Worm (Caenorhabditis elegans) whole organism, young adult: ENCODE measurements around the gene R74.8.

Experiments
- B0019.2 ChIP-seq: fragments of 200-800 bp; sonication (Bioruptor generic); conservative IDR thresholded peaks from 2 replicates; pipeline ENCODE4 v1.3.6; 2022; ENCODE audit warnings: missing genetic modification reagents, missing genetic modification characterization, missing compliant biosample characterization
- B0336.3 ChIP-seq: fragments of 200-800 bp; sonication (Bioruptor generic); IDR thresholded peaks from 2 replicates; pipeline ENCODE4 v1.3.6; 2022; ENCODE audit warnings: missing genetic modification characterization, missing compliant biosample characterization
- D2030.7 ChIP-seq: fragments of 200-800 bp; sonication (Bioruptor generic); IDR thresholded peaks from 2 replicates; pipeline ENCODE4 v1.3.6; 2022; ENCODE audit warnings: missing genetic modification reagents, missing genetic modification characterization, missing compliant biosample characterization
- F22D6.2 ChIP-seq: sonication (generic microtip); optimal IDR thresholded peaks from 2 replicates; lab custom pipeline; 2016; ENCODE audit warnings: mild to moderate bottlenecking, missing genetic modification characterization, missing compliant biosample characterization
- F23B12.7 ChIP-seq: sonication (generic microtip); optimal IDR thresholded peaks from 2 replicates; lab custom pipeline; 2017; ENCODE audit warnings: missing genetic modification characterization, mild to moderate bottlenecking, missing compliant biosample characterization, antibody characterized with exemption, moderate library complexity; ENCODE audit not compliant: insufficient read depth
- F33H1.4 ChIP-seq: fragments of 200-800 bp; sonication (Bioruptor generic); IDR thresholded peaks from 2 replicates; pipeline ENCODE4 v1.3.6; 2022; ENCODE audit warnings: missing genetic modification reagents, missing genetic modification characterization, missing compliant biosample characterization
- F37B4.10 ChIP-seq: fragments of 200-800 bp; sonication (Bioruptor generic); IDR thresholded peaks from 2 replicates; pipeline ENCODE4 v1.3.6; 2022; ENCODE audit warnings: missing genetic modification characterization, missing compliant biosample characterization
- K11D2.4 ChIP-seq: fragments of 200-800 bp; sonication (Bioruptor generic); IDR thresholded peaks from 2 replicates; pipeline ENCODE4 v1.3.6; 2022; ENCODE audit warnings: missing genetic modification reagents, missing genetic modification characterization, missing compliant biosample characterization
- T07F8.4 ChIP-seq: sonication (generic microtip); optimal IDR thresholded peaks from 2 replicates; lab custom pipeline; 2016; ENCODE audit warnings: mild to moderate bottlenecking, missing genetic modification characterization, moderate library complexity, missing compliant biosample characterization
- T26A5.8 ChIP-seq: sonication (generic microtip); optimal IDR thresholded peaks from 2 replicates; lab custom pipeline; 2016; ENCODE audit warnings: missing genetic modification characterization, missing compliant biosample characterization
- Y53F4B.3 ChIP-seq: fragments of 200-800 bp; sonication (Bioruptor generic); IDR thresholded peaks from 2 replicates; pipeline ENCODE4 v1.3.6; 2022; ENCODE audit warnings: missing genetic modification reagents, missing genetic modification characterization, missing compliant biosample characterization
- Y67H2A.10 ChIP-seq: fragments of 200-800 bp; sonication (Bioruptor generic); conservative IDR thresholded peaks from 2 replicates; pipeline ENCODE4 v1.3.6; 2022; ENCODE audit warnings: missing genetic modification reagents, missing genetic modification characterization, missing compliant biosample characterization
- aptf-2 ChIP-seq: fragments of 200-800 bp; sonication (Bioruptor generic); conservative IDR thresholded peaks from 2 replicates; pipeline ENCODE4 v1.3.6; 2022; ENCODE audit warnings: missing genetic modification reagents, missing genetic modification characterization, missing compliant biosample characterization
- aptf-3 ChIP-seq: fragments of 200-800 bp; sonication (Bioruptor generic); IDR thresholded peaks from 2 replicates; pipeline ENCODE4 v1.3.6; 2022; ENCODE audit warnings: missing genetic modification characterization, missing compliant biosample characterization
- ceh-27 ChIP-seq: fragments of 200-800 bp; sonication (Bioruptor generic); optimal IDR thresholded peaks from 2 replicates; lab custom pipeline; 2018; ENCODE audit warnings: mild to moderate bottlenecking, missing genetic modification characterization, moderate library complexity, missing compliant biosample characterization
- chd-7 ChIP-seq: sonication (generic microtip); optimal IDR thresholded peaks from 2 replicates; lab custom pipeline; 2016; ENCODE audit warnings: mild to moderate bottlenecking, missing genetic modification characterization, moderate library complexity, missing compliant biosample characterization
- die-1 ChIP-seq: sonication (generic microtip); optimal IDR thresholded peaks from 2 replicates; lab custom pipeline; 2016; ENCODE audit warnings: missing genotype, mild to moderate bottlenecking, missing genetic modification characterization, missing compliant biosample characterization
- dox-1 ChIP-seq: fragments of 200-800 bp; sonication (Bioruptor generic); IDR thresholded peaks from 2 replicates; pipeline ENCODE4 v1.3.6; 2022; ENCODE audit warnings: missing genetic modification reagents, missing genetic modification characterization, missing compliant biosample characterization
- dpl-1 ChIP-seq: fragments of 150-350 bp; optimal IDR thresholded peaks from 2 replicates; lab custom pipeline; 2014; ENCODE audit warnings: missing biosample characterization, missing genetic modification reagents, missing genetic modification characterization
- egl-18 ChIP-seq: fragments of 200-800 bp; sonication (Bioruptor generic); IDR thresholded peaks from 2 replicates; pipeline ENCODE4 v1.3.6; 2022; ENCODE audit warnings: missing genetic modification reagents, missing genetic modification characterization, missing compliant biosample characterization
- gei-17 ChIP-seq: fragments of 200-800 bp; sonication (Bioruptor generic); optimal IDR thresholded peaks from 2 replicates; lab custom pipeline; 2018; ENCODE audit warnings: mild to moderate bottlenecking, missing genetic modification characterization, missing compliant biosample characterization
- him-1 ChIP-seq: sonication (generic microtip); optimal IDR thresholded peaks from 2 replicates; lab custom pipeline; 2016; ENCODE audit warnings: missing genotype, missing genetic modification reagents, missing genetic modification characterization, missing compliant biosample characterization
- hlh-12 ChIP-seq: sonication (generic microtip); optimal IDR thresholded peaks from 2 replicates; lab custom pipeline; 2016; ENCODE audit warnings: missing genetic modification characterization, missing compliant biosample characterization
- hmg-1.2 ChIP-seq: fragments of 200-800 bp; sonication (Bioruptor generic); IDR thresholded peaks from 2 replicates; pipeline ENCODE4 v1.3.6; 2022; ENCODE audit warnings: missing genetic modification reagents, missing genetic modification characterization, missing compliant biosample characterization
- hmg-20 ChIP-seq: fragments of 200-800 bp; sonication (Bioruptor generic); IDR thresholded peaks from 2 replicates; pipeline ENCODE4 v1.3.6; 2022; ENCODE audit warnings: missing genetic modification reagents, missing genetic modification characterization, missing compliant biosample characterization
- let-607 ChIP-seq, 2 experiments: fragments of 200-800 bp in 1 of 2; sonication (Bioruptor generic) in 1 of 2; sonication (generic microtip) in 1 of 2; optimal IDR thresholded peaks; 2 replicates each; lab custom pipeline; 2016 to 2018; ENCODE audit warnings: mild to moderate bottlenecking in 2 of 2, missing compliant biosample characterization in 2 of 2, missing genetic modification characterization in 2 of 2, moderate library complexity in 2 of 2, missing genotype in 1 of 2
- lin-35 ChIP-seq, 3 experiments: fragments of 150-350 bp in 2 of 3; sonication (generic microtip) in 1 of 3; optimal IDR thresholded peaks; 2 replicates each; lab custom pipeline; 2014 to 2018; ENCODE audit warnings: missing biosample characterization in 3 of 3, missing genetic modification characterization in 3 of 3, missing genetic modification reagents in 3 of 3
- lin-54 ChIP-seq: fragments of 200-800 bp; sonication (Bioruptor generic); optimal IDR thresholded peaks from 2 replicates; lab custom pipeline; 2018; ENCODE audit warnings: mild to moderate bottlenecking, missing genetic modification characterization, missing compliant biosample characterization
- lir-1 ChIP-seq: fragments of 200-800 bp; sonication (Bioruptor generic); conservative IDR thresholded peaks from 2 replicates; pipeline ENCODE4 v1.3.6; 2022; ENCODE audit warnings: missing genetic modification reagents, missing genetic modification characterization, missing compliant biosample characterization
- mel-28 ChIP-seq: sonication (generic microtip); optimal IDR thresholded peaks from 2 replicates; lab custom pipeline; 2016; ENCODE audit warnings: borderline replicate concordance, mild to moderate bottlenecking, missing genetic modification characterization, missing compliant biosample characterization
- nhr-120 ChIP-seq: fragments of 200-800 bp; sonication (Bioruptor generic); IDR thresholded peaks from 2 replicates; pipeline ENCODE4 v1.3.6; 2022; ENCODE audit warnings: missing genetic modification characterization, missing compliant biosample characterization
- nhr-179 ChIP-seq: sonication (generic microtip); optimal IDR thresholded peaks from 2 replicates; lab custom pipeline; 2016; ENCODE audit warnings: mild to moderate bottlenecking, missing genetic modification characterization, missing compliant biosample characterization
- pbrm-1 ChIP-seq: fragments of 200-800 bp; sonication (Bioruptor generic); IDR thresholded peaks from 2 replicates; pipeline ENCODE4 v1.3.6; 2022; ENCODE audit warnings: missing genetic modification reagents, missing genetic modification characterization, missing compliant biosample characterization
- repo-1 ChIP-seq: sonication (generic microtip); optimal IDR thresholded peaks from 2 replicates; lab custom pipeline; 2017; ENCODE audit warnings: mild to moderate bottlenecking, missing genetic modification characterization, missing compliant biosample characterization
- sea-2 ChIP-seq: fragments of 200-800 bp; sonication (Bioruptor generic); IDR thresholded peaks from 2 replicates; pipeline ENCODE4 v1.3.6; 2022; ENCODE audit warnings: missing genetic modification characterization, missing compliant biosample characterization
- snpc-4 ChIP-seq, 5 experiments: fragments of 150-350 bp in 1 of 5; sonication (generic microtip) in 4 of 5; optimal IDR thresholded peaks; 2 replicates each; lab custom pipeline; 2014 to 2018; ENCODE audit warnings: missing genetic modification characterization in 5 of 5, missing biosample characterization in 3 of 5, antibody characterized with exemption in 2 of 5, mild to moderate bottlenecking in 2 of 5, missing compliant biosample characterization in 2 of 5, missing genotype in 2 of 5, moderate library complexity in 2 of 5, missing genetic modification reagents in 1 of 5
- tbp1 ChIP-seq: fragments of 200-800 bp; sonication (Bioruptor generic); optimal IDR thresholded peaks from 2 replicates; lab custom pipeline; 2018; ENCODE audit warnings: mild to moderate bottlenecking, missing genetic modification characterization, missing compliant biosample characterization
- tbx-9 ChIP-seq: sonication (generic microtip); optimal IDR thresholded peaks from 2 replicates; lab custom pipeline; 2016; ENCODE audit warnings: borderline replicate concordance, missing genetic modification characterization, inconsistent platforms, missing compliant biosample characterization
- tlf-1 ChIP-seq: fragments of 200-800 bp; sonication (Bioruptor generic); optimal IDR thresholded peaks from 2 replicates; lab custom pipeline; 2018; ENCODE audit warnings: mild to moderate bottlenecking, missing genetic modification characterization, missing compliant biosample characterization
- zfh-2 ChIP-seq: fragments of 200-800 bp; sonication (Bioruptor generic); conservative IDR thresholded peaks from 2 replicates; pipeline ENCODE4 v1.3.6; 2022; ENCODE audit warnings: missing genetic modification reagents, missing genetic modification characterization, missing compliant biosample characterization
- zim-3 ChIP-seq: sonication (generic microtip); optimal IDR thresholded peaks from 2 replicates; lab custom pipeline; 2017; ENCODE audit warnings: mild to moderate bottlenecking, missing genetic modification characterization, moderate library complexity, missing compliant biosample characterization
- ztf-22 ChIP-seq: fragments of 200-800 bp; sonication (Bioruptor generic); optimal IDR thresholded peaks from 2 replicates; lab custom pipeline; 2018; ENCODE audit warnings: mild to moderate bottlenecking, missing genetic modification characterization, moderate library complexity, missing compliant biosample characterization
- ztf-3 ChIP-seq: fragments of 200-800 bp; sonication (Bioruptor generic); optimal IDR thresholded peaks from 2 replicates; lab custom pipeline; 2018; ENCODE audit warnings: mild to moderate bottlenecking, missing genetic modification characterization, missing compliant biosample characterization
- ztf-6 ChIP-seq: fragments of 200-800 bp; sonication (Bioruptor generic); IDR thresholded peaks from 2 replicates; pipeline ENCODE4 v1.3.6; 2022; ENCODE audit warnings: missing genetic modification reagents, missing genetic modification characterization, missing compliant biosample characterization

R74.8 gene

DNA sequence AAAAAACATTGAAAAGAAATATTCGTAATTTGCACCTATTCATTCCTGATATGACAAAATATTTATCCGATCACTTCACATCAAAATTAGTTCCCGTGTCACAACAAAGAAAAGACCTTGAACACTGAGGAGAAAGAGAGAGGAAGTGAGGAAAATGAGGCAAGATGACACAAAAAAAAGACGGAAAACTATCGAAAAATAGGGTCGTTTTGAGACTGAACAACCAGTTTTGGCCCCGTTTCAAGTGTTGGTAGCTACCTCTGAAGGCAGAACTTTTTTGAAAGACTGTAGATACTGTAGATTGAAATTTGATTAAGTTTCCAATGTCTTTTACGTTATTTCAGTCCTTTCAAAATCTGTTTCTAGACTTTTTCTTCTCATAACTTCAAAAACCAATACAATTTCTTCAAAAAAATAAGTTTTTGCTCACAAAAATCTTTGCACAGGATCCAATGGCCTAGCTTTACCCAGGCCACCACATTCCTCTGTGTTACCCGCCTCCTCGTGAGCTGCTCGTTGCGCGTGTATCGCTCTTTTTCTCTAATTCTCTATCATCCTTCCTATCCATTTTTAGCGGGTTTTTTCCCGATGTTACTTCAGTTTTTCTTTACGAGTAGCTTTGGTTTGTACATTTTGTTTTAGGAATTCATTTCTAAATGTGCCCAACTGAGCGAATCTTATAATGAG, 9.6 kb upstream of the R74.8 start (continued):
- TF ChIP-seq ceh-27 (GFP tag; lab: Kevin White, UChicago): peak; percentile 19
- TF ChIP-seq B0019.2 (GFP tag; lab: Robert Waterston, UW): no peak
- TF ChIP-seq him-1 (tag; lab: Kevin White, UChicago): no peak
- no peak for TF ChIP-seq lir-1
- no peak for TF ChIP-seq ztf-22
- TF ChIP-seq aptf-3 (GFP tag; lab: Robert Waterston, UW): no peak
- TF ChIP-seq hmg-1.2 (GFP tag; lab: Robert Waterston, UW): peak; percentile 66; the same call in 1 of the 2 replicates
- TF ChIP-seq hmg-20: no peak
- no peak for TF ChIP-seq ztf-3 (GFP tag; lab: Kevin White, UChicago)
- TF ChIP-seq pbrm-1 (GFP tag; lab: Robert Waterston, UW): no peak
- no peak for TF ChIP-seq tbp1 (GFP tag; lab: Kevin White, UChicago)
- TF ChIP-seq chd-7 (tag; lab: Kevin White, UChicago): no peak
- TF ChIP-seq snpc-4 (GFP tag; optimal IDR thresholded peaks at IDR 0.05; lab: Kevin White, UChicago): no peak
- TF ChIP-seq snpc-4 (tag; optimal IDR thresholded peaks at IDR 0.05; lab: Kevin White, UChicago): no peak
- no peak for TF ChIP-seq B0336.3 (GFP tag; lab: Robert Waterston, UW)
- no peak for TF ChIP-seq sea-2 (GFP tag; lab: Robert Waterston, UW)
- TF ChIP-seq die-1 (tag; lab: Kevin White, UChicago): no peak
- TF ChIP-seq hlh-12 (tag; lab: Kevin White, UChicago): no peak
- TF ChIP-seq zfh-2: no peak
- no peak for TF ChIP-seq zim-3 (tag; lab: Kevin White, UChicago)
- TF ChIP-seq tlf-1 (GFP tag; lab: Kevin White, UChicago): no peak
- 0 out of 2 replicates have a peak, but pooled peaks have one; percentile 18 for TF ChIP-seq D2030.7 (GFP tag; lab: Robert Waterston, UW)
- TF ChIP-seq F22D6.2 (tag; lab: Kevin White, UChicago): no peak
- peak in 1 of 3 experiments; percentile 23 for TF ChIP-seq lin-35 (GFP tag; optimal IDR thresholded peaks at IDR 0.05; lab: Kevin White, UChicago)
- no peak for TF ChIP-seq nhr-179 (tag; lab: Kevin White, UChicago)
- TF ChIP-seq T26A5.8 (tag; lab: Kevin White, UChicago): no peak
- TF ChIP-seq F33H1.4 (GFP tag; lab: Robert Waterston, UW): no peak
- no peak for TF ChIP-seq egl-18
- TF ChIP-seq lin-54 (GFP tag; lab: Kevin White, UChicago): no peak
- TF ChIP-seq tbx-9 (tag; lab: Kevin White, UChicago): no peak
- TF ChIP-seq repo-1 (tag; lab: Kevin White, UChicago): no peak
- no peak for TF ChIP-seq aptf-2 (GFP tag; lab: Robert Waterston, UW)
- TF ChIP-seq F23B12.7 (tag; lab: Kevin White, UChicago): no peak
- TF ChIP-seq ztf-6 (GFP tag; lab: Robert Waterston, UW): 0 out of 2 replicates have a peak, but pooled peaks have one; percentile 13
- no peak for TF ChIP-seq T07F8.4 (tag; lab: Kevin White, UChicago)

DNA sequence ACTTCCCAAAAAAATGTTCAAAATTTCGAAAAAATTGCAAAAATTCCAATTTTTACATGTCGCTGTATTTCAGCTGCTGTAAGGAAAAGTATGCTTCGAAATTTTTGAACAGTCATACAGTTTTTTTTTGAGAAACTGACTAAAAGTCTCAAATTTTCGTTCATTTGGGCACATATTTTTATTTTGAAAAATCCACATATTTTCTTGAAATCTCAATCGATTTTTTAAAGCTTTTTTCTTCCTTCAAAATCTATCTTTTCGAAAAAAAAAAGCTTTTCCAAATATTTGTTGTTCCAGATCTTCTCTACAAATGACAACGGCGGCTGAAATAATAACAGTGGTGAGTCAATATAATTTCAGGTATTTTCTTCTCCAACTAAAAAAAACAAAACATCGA, 9.1 kb upstream of the R74.8 start, which contains the start of gene asd-1:
Gene asd-1 (plus strand): TSS at position 298 of the 397 bp plus-strand sequence.
- TF ChIP-seq mel-28 (no peak), ztf-22 (no peak), K11D2.4 (GFP tag; lab: Robert Waterston, UW) (no peak), nhr-120 (GFP tag; lab: Robert Waterston, UW) (no peak), F37B4.10 (GFP tag; lab: Robert Waterston, UW) (no peak), gei-17 (GFP tag; lab: Kevin White, UChicago) (no peak), B0019.2 (GFP tag; lab: Robert Waterston, UW) (no peak), Y67H2A.10 (GFP tag; lab: Robert Waterston, UW) (no peak), let-607 (tag; optimal IDR thresholded peaks at IDR 0.05; lab: Kevin White, UChicago) (no peak), Y53F4B.3 (no peak), lin-35 (GFP tag; optimal IDR thresholded peaks at IDR 0.05; lab: Kevin White, UChicago) (no peak), dpl-1 (GFP tag; lab: Kevin White, UChicago) (no peak), dox-1 (GFP tag; lab: Robert Waterston, UW) (no peak), repo-1 (tag; lab: Kevin White, UChicago) (no peak)
- TF ChIP-seq, all 124 proteins: peak for 0
